Fruit fly (Drosophila melanogaster) whole organism, pupa: Measurements from ENCODE around the gene CG6937.

Source experiments
- CG10348 ChIP-seq: fragments of 200-800 bp; sonication (Bioruptor generic); IDR thresholded peaks from 2 replicates; pipeline ENCODE4 v1.3.6; 2022; ENCODE audit warnings: missing biosample characterization, missing genetic modification characterization
- CG12605 ChIP-seq: fragments of 200-800 bp; sonication (Bioruptor generic); IDR thresholded peaks from 2 replicates; pipeline ENCODE4 v1.3.6; 2022; ENCODE audit warnings: missing biosample characterization, missing genetic modification characterization
- CG13204 ChIP-seq: fragments of 200-800 bp; sonication (Bioruptor generic); optimal IDR thresholded peaks from 2 replicates; lab custom pipeline; 2018; ENCODE audit warnings: missing biosample characterization, mild to moderate bottlenecking, missing genetic modification characterization, moderate library complexity
- CG14655 ChIP-seq: fragments of 200-800 bp; sonication (Bioruptor generic); optimal IDR thresholded peaks from 3 replicates; lab custom pipeline; 2017; ENCODE audit warnings: mild to moderate bottlenecking, missing biosample characterization, missing genetic modification reagents, missing genetic modification characterization
- CG15710 ChIP-seq: fragments of 200-800 bp; sonication (Bioruptor generic); optimal IDR thresholded peaks from 2 replicates; lab custom pipeline; 2018; ENCODE audit warnings: missing biosample characterization, mild to moderate bottlenecking, missing genetic modification characterization, moderate library complexity
- CG17806 ChIP-seq: fragments of 200-800 bp; sonication (Bioruptor generic); optimal IDR thresholded peaks from 2 replicates; lab custom pipeline; 2018; ENCODE audit warnings: missing biosample characterization, mild to moderate bottlenecking, missing genetic modification characterization, moderate library complexity
- CG32121 ChIP-seq: fragments of 200-800 bp; sonication (Bioruptor generic); IDR thresholded peaks from 2 replicates; pipeline ENCODE4 v1.3.6; 2022; ENCODE audit warnings: missing biosample characterization, missing genetic modification characterization
- CG34367 ChIP-seq: fragments of 200-800 bp; sonication (Bioruptor generic); optimal IDR thresholded peaks from 2 replicates; lab custom pipeline; 2018; ENCODE audit warnings: missing biosample characterization, mild to moderate bottlenecking, missing genetic modification characterization
- CG4496 ChIP-seq: fragments of 200-800 bp; sonication (Bioruptor generic); IDR thresholded peaks from 3 replicates; pipeline ENCODE4 v1.3.6; 2022; ENCODE audit warnings: missing biosample characterization, missing genetic modification characterization
- CG8159 ChIP-seq: fragments of 200-800 bp; sonication (Bioruptor generic); optimal IDR thresholded peaks from 3 replicates; lab custom pipeline; 2018; ENCODE audit warnings: missing biosample characterization, mild to moderate bottlenecking, missing genetic modification characterization, moderate library complexity
- CG8301 ChIP-seq: fragments of 200-800 bp; sonication (Bioruptor generic); optimal IDR thresholded peaks from 2 replicates; lab custom pipeline; 2018; ENCODE audit warnings: missing biosample characterization, mild to moderate bottlenecking, missing genetic modification characterization
- CG9948 ChIP-seq: fragments of 200-800 bp; sonication (Bioruptor generic); optimal IDR thresholded peaks from 2 replicates; lab custom pipeline; 2018; ENCODE audit warnings: missing biosample characterization, mild to moderate bottlenecking, missing genetic modification characterization, moderate library complexity
- D1 ChIP-seq: fragments of 200-800 bp; sonication (Bioruptor generic); optimal IDR thresholded peaks from 2 replicates; lab custom pipeline; 2018; ENCODE audit warnings: missing biosample characterization, mild to moderate bottlenecking, missing genetic modification characterization, moderate library complexity
- EcR ChIP-seq: fragments of 200-800 bp; sonication (Bioruptor generic); optimal IDR thresholded peaks from 3 replicates; lab custom pipeline; 2019; ENCODE audit warnings: missing biosample characterization, missing genetic modification characterization, mild to moderate bottlenecking, moderate library complexity, missing genetic modification reagents
- Ets98B ChIP-seq: fragments of 200-800 bp; sonication (Bioruptor generic); IDR thresholded peaks from 2 replicates; pipeline ENCODE4 v1.3.6; 2022; ENCODE audit warnings: missing biosample characterization, missing genetic modification characterization
- Pif1A ChIP-seq: fragments of 200-800 bp; sonication (Bioruptor generic); optimal IDR thresholded peaks from 3 replicates; lab custom pipeline; 2016; ENCODE audit warnings: missing biosample characterization, missing genetic modification characterization
- Pif1B ChIP-seq: fragments of 200-800 bp; sonication (Bioruptor generic); optimal IDR thresholded peaks from 3 replicates; lab custom pipeline; 2016; ENCODE audit warnings: missing biosample characterization, missing genetic modification characterization
- Snoo ChIP-seq: fragments of 200-800 bp; sonication (Bioruptor generic); optimal IDR thresholded peaks from 3 replicates; lab custom pipeline; 2017; ENCODE audit warnings: missing biosample characterization, mild to moderate bottlenecking, missing genetic modification characterization, inconsistent platforms
- fd96Ca ChIP-seq: fragments of 200-800 bp; sonication (Bioruptor generic); IDR thresholded peaks from 3 replicates; pipeline ENCODE4 v1.3.6; 2022; ENCODE audit warnings: missing biosample characterization, missing genetic modification characterization
- gl ChIP-seq: fragments of 200-800 bp; sonication (Bioruptor generic); optimal IDR thresholded peaks from 2 replicates; lab custom pipeline; 2018; ENCODE audit warnings: missing biosample characterization, mild to moderate bottlenecking, missing genetic modification characterization
- rn ChIP-seq: fragments of 200-800 bp; sonication (Bioruptor generic); IDR thresholded peaks from 2 replicates; pipeline ENCODE4 v1.3.6; 2022; ENCODE audit warnings: missing biosample characterization, missing genetic modification characterization

Gene CG6937

DNA sequence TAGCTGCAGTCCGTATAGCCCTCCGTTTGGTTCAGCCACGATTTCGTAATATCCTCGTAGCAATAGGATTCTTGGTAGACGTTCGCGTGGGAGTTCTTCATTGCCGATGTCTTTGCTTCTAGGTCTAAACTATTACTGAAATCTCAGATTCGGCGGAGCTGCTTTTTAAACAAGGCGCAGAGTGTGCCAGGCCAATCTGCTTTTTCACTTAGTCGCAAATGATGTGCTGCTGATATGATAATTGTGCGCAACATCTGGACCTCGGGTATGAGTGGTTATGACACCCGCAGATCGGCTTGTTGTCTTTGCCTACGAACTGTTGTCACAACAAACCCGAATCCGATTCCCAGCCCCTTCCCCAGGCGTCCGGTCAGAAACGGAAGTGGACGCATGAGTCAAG, 2.0 kb downstream of the CG6937 start, which contains the start of gene btn:
btn (minus strand) TSS at position 101 of the 400 bp plus-strand sequence.
- TF ChIP-seq CG9948 (tag; lab: Kevin White, UChicago), result no peak
- TF ChIP-seq Ets98B (GFP tag; lab: Robert Waterston, UW), result no peak
- TF ChIP-seq CG4496 (GFP tag; lab: Robert Waterston, UW), result no peak
- TF ChIP-seq CG13204 (GFP tag; lab: Kevin White, UChicago), result no peak
- TF ChIP-seq CG8159 (tag; lab: Kevin White, UChicago), result no peak
- no peak for TF ChIP-seq Pif1A
- TF ChIP-seq CG8301, result no peak
- TF ChIP-seq CG32121 (GFP tag; lab: Robert Waterston, UW), result no peak
- TF ChIP-seq fd96Ca, result no peak
- no peak for TF ChIP-seq D1 (tag; lab: Kevin White, UChicago)
- TF ChIP-seq rn (GFP tag; lab: Robert Waterston, UW), result no peak
- no peak for TF ChIP-seq CG17806
- no peak for TF ChIP-seq gl (tag; lab: Kevin White, UChicago)
- no peak for TF ChIP-seq CG14655 (GFP tag; lab: Kevin White, UChicago)
- TF ChIP-seq CG15710 (tag; lab: Kevin White, UChicago), result no peak
- no peak for TF ChIP-seq CG12605 (GFP tag; lab: Robert Waterston, UW)
- TF ChIP-seq Snoo (tag; lab: Kevin White, UChicago), result no peak

DNA sequence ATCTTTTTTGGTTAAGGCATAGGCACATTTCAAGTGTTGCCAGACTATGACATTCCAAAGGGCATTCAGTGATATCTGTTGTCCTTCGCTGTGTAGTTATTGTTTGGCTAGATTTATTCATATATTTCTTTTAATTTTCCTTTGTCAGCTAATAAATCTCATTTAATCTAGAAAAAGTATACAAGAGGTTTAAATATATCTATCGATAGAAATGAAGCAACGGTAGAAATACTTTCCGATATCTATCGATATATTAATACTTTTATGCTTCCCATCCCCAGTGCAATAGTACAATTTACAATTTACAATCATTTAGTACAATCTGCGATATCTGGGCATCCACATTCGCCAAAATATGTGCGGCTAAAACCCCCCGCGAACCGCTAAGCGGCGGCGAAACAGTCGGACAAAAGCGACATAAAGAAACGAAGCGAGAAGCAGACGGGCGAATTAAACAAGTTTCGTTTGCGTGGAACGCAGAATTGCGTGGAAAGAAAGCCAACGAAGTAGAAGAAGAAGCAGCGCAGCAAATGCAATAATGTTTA, 2.9 kb downstream of the CG6937 start, which contains the start of gene Efa6:
Efa6 (plus strand) TSS at position 337 of the 545 bp plus-strand sequence.
- TF ChIP-seq Ets98B (GFP tag; lab: Robert Waterston, UW), result peak; percentile 21; the same call in 1 of the 2 replicates
- no peak for TF ChIP-seq CG13204 (GFP tag; lab: Kevin White, UChicago)
- no peak for TF ChIP-seq CG8301
- TF ChIP-seq CG10348, result no peak
- peak; percentile 43 for TF ChIP-seq EcR
- TF ChIP-seq Pif1B (GFP tag; lab: Kevin White, UChicago), result peak; percentile 47
- no peak for TF ChIP-seq Pif1A
- no peak for TF ChIP-seq CG14655 (GFP tag; lab: Kevin White, UChicago)
- TF ChIP-seq CG8159 (tag; lab: Kevin White, UChicago), result no peak
- TF ChIP-seq CG34367 (tag; lab: Kevin White, UChicago), result no peak
- TF ChIP-seq rn (GFP tag; lab: Robert Waterston, UW), result no peak
- no peak for TF ChIP-seq Snoo (tag; lab: Kevin White, UChicago)
- peak; percentile 17 for TF ChIP-seq CG17806
- peak; percentile 48; the same call in 1 of the 2 replicates for TF ChIP-seq CG32121 (GFP tag; lab: Robert Waterston, UW)
- no peak for TF ChIP-seq D1 (tag; lab: Kevin White, UChicago)
- TF ChIP-seq CG9948 (tag; lab: Kevin White, UChicago), result no peak
- TF ChIP-seq CG4496 (GFP tag; lab: Robert Waterston, UW), result peak; percentile 5; the same call in 1 of the 3 replicates
- no peak for TF ChIP-seq fd96Ca
- no peak for TF ChIP-seq gl (tag; lab: Kevin White, UChicago)
- 0 out of 2 replicates have a peak, but pooled peaks have one; percentile 9 for TF ChIP-seq CG12605 (GFP tag; lab: Robert Waterston, UW)
- TF ChIP-seq CG15710 (tag; lab: Kevin White, UChicago), result peak; percentile 3

- TF ChIP-seq CG13204 (GFP tag; lab: Kevin White, UChicago) (no peak), CG15710 (tag; lab: Kevin White, UChicago) (no peak), rn (GFP tag; lab: Robert Waterston, UW) (no peak), gl (tag; lab: Kevin White, UChicago) (no peak), CG17806 (no peak), CG4496 (GFP tag; lab: Robert Waterston, UW) (no peak), CG8159 (tag; lab: Kevin White, UChicago) (no peak), CG8301 (no peak)
These were observed 4.2 kb downstream of the CG6937 start for dm6 chr3R:22588756-22589155.

- TF ChIP-seq EcR (peak; percentile 30), CG8301 (peak; percentile 51), CG12605 (GFP tag; lab: Robert Waterston, UW) (0 out of 2 replicates have a peak, but pooled peaks have one; percentile 43), CG17806 (peak; percentile 23), rn (GFP tag; lab: Robert Waterston, UW) (no peak), CG9948 (tag; lab: Kevin White, UChicago) (peak; percentile 9), CG34367 (tag; lab: Kevin White, UChicago) (peak; percentile 16), Snoo (tag; lab: Kevin White, UChicago) (no peak), CG10348 (no peak), D1 (tag; lab: Kevin White, UChicago) (no peak), CG4496 (GFP tag; lab: Robert Waterston, UW) (peak; percentile 56; the same call in 1 of the 3 replicates), CG15710 (tag; lab: Kevin White, UChicago) (peak; percentile 14), CG8159 (tag; lab: Kevin White, UChicago) (peak; percentile 56), CG14655 (GFP tag; lab: Kevin White, UChicago) (no peak), CG32121 (GFP tag; lab: Robert Waterston, UW) (no peak; the same call in 1 of the 2 replicates), Pif1B (GFP tag; lab: Kevin White, UChicago) (no peak), fd96Ca (peak; percentile 50; the same call in 2 of the 3 replicates), gl (tag; lab: Kevin White, UChicago) (peak; percentile 75), Ets98B (GFP tag; lab: Robert Waterston, UW) (peak; percentile 29; the same call in 1 of the 2 replicates), CG13204 (GFP tag; lab: Kevin White, UChicago) (peak; percentile 34), Pif1A (no peak)
These were observed 4.7 kb downstream of the CG6937 start for dm6 chr3R:22589311-22589710.

dm6 chr3R:22590668-22591275, 6.2 kb downstream of the CG6937 start:
- peak; percentile 48 for TF ChIP-seq CG17806
- peak; percentile 86 for TF ChIP-seq CG14655 (GFP tag; lab: Kevin White, UChicago)
- TF ChIP-seq CG9948 (tag; lab: Kevin White, UChicago), result peak; percentile 43
- TF ChIP-seq CG12605 (GFP tag; lab: Robert Waterston, UW), result no peak
- no peak for TF ChIP-seq Snoo (tag; lab: Kevin White, UChicago)
- TF ChIP-seq CG34367 (tag; lab: Kevin White, UChicago), result peak; percentile 18
- TF ChIP-seq CG10348, result 0 out of 2 replicates have a peak, but pooled peaks have one; percentile 39
- TF ChIP-seq Ets98B (GFP tag; lab: Robert Waterston, UW), result no peak; the same call in none of the 2 replicates
- no peak for TF ChIP-seq CG13204 (GFP tag; lab: Kevin White, UChicago)
- peak; percentile 46 for TF ChIP-seq CG15710 (tag; lab: Kevin White, UChicago)
- no peak for TF ChIP-seq rn (GFP tag; lab: Robert Waterston, UW)
- peak; percentile 71 for TF ChIP-seq Pif1A
- peak; percentile 37; the same call in 1 of the 3 replicates for TF ChIP-seq fd96Ca
- no peak for TF ChIP-seq D1 (tag; lab: Kevin White, UChicago)
- peak; percentile 75 for TF ChIP-seq CG8301
- peak; percentile 47 for TF ChIP-seq CG8159 (tag; lab: Kevin White, UChicago)
- TF ChIP-seq EcR, result no peak
- peak; percentile 46 for TF ChIP-seq CG4496 (GFP tag; lab: Robert Waterston, UW)
- no peak for TF ChIP-seq gl (tag; lab: Kevin White, UChicago)
- peak; percentile 19; the same call in 1 of the 2 replicates for TF ChIP-seq CG32121 (GFP tag; lab: Robert Waterston, UW)
- TF ChIP-seq Pif1B (GFP tag; lab: Kevin White, UChicago), result peak; percentile 36
